Fruit fly (Drosophila melanogaster) whole organism, embryonic: ENCODE measurements around the gene CG1943.

Experiments
- Antp ChIP-seq: fragments of 200-800 bp; sonication (Bioruptor generic); optimal IDR thresholded peaks from 3 replicates; lab custom pipeline; 2016; ENCODE audit warnings: missing biosample characterization, missing genetic modification characterization
- Atf6 ChIP-seq: fragments of 200-800 bp; sonication (Bioruptor generic); IDR thresholded peaks from 2 replicates; pipeline ENCODE4 v1.3.6; 2022; ENCODE audit warnings: missing biosample characterization, missing genetic modification characterization
- B-H2 ChIP-seq: fragments of 200-800 bp; sonication (Bioruptor generic); optimal IDR thresholded peaks from 2 replicates; lab custom pipeline; 2018; ENCODE audit warnings: missing biosample characterization, mild to moderate bottlenecking, missing genetic modification characterization
- CG11560 ChIP-seq: fragments of 200-800 bp; sonication (Bioruptor generic); IDR thresholded peaks from 3 replicates; pipeline ENCODE4 v1.3.6; 2022; ENCODE audit warnings: missing biosample characterization, missing genetic modification characterization
- CG12219 ChIP-seq: fragments of 200-800 bp; sonication (Bioruptor generic); optimal IDR thresholded peaks from 3 replicates; lab custom pipeline; 2018; ENCODE audit warnings: missing biosample characterization, mild to moderate bottlenecking, missing genetic modification characterization
- CG12769 ChIP-seq: fragments of 200-800 bp; sonication (Bioruptor generic); optimal IDR thresholded peaks from 2 replicates; lab custom pipeline; 2019; ENCODE audit warnings: missing biosample characterization, mild to moderate bottlenecking, missing genetic modification characterization, moderate library complexity
- CG13287 ChIP-seq: fragments of 200-800 bp; sonication (Bioruptor generic); IDR thresholded peaks from 2 replicates; pipeline ENCODE4 v1.3.6; 2022; ENCODE audit warnings: missing biosample characterization, missing genetic modification characterization; ENCODE audit not compliant: partially characterized antibody
- CG13296 ChIP-seq: fragments of 200-800 bp; sonication (Bioruptor generic); optimal IDR thresholded peaks from 3 replicates; lab custom pipeline; 2018; ENCODE audit warnings: missing biosample characterization, mild to moderate bottlenecking, missing genetic modification characterization
- CG13624 ChIP-seq: fragments of 200-800 bp; sonication (Bioruptor generic); optimal IDR thresholded peaks from 2 replicates; lab custom pipeline; 2016; ENCODE audit warnings: missing biosample characterization, missing genetic modification characterization
- CG13894 ChIP-seq: fragments of 200-800 bp; sonication (Bioruptor generic); optimal IDR thresholded peaks from 3 replicates; lab custom pipeline; 2018; ENCODE audit warnings: missing biosample characterization, mild to moderate bottlenecking, missing genetic modification characterization, moderate library complexity
- CG15479 ChIP-seq: fragments of 200-800 bp; sonication (Bioruptor generic); optimal IDR thresholded peaks from 3 replicates; lab custom pipeline; 2019; ENCODE audit warnings: missing biosample characterization, mild to moderate bottlenecking, missing genetic modification characterization, moderate library complexity
- CG17328 ChIP-seq: fragments of 200-800 bp; sonication (Bioruptor generic); IDR thresholded peaks from 2 replicates; pipeline ENCODE4 v1.3.6; 2022; ENCODE audit warnings: missing biosample characterization, missing genetic modification characterization
- CG2129 ChIP-seq: fragments of 200-800 bp; sonication (Bioruptor generic); IDR thresholded peaks from 2 replicates; pipeline ENCODE4 v1.3.6; 2022; ENCODE audit warnings: missing biosample characterization, missing genetic modification characterization; ENCODE audit not compliant: partially characterized antibody
- CG2199 ChIP-seq: fragments of 200-800 bp; sonication (Bioruptor generic); IDR thresholded peaks from 3 replicates; pipeline ENCODE4 v1.3.6; 2022; ENCODE audit warnings: missing biosample characterization, missing genetic modification characterization
- CG31388 ChIP-seq: fragments of 200-800 bp; sonication (Bioruptor generic); optimal IDR thresholded peaks from 2 replicates; lab custom pipeline; 2016; ENCODE audit warnings: missing biosample characterization, missing genetic modification characterization
- CG5245 ChIP-seq: fragments of 200-800 bp; sonication (Bioruptor generic); optimal IDR thresholded peaks from 3 replicates; lab custom pipeline; 2016; ENCODE audit warnings: missing biosample characterization, missing genetic modification characterization
- CG5953 ChIP-seq: fragments of 200-800 bp; sonication (Bioruptor generic); IDR thresholded peaks from 2 replicates; pipeline ENCODE4 v1.3.6; 2022; ENCODE audit warnings: missing biosample characterization, missing genetic modification characterization
- CG6254 ChIP-seq: fragments of 200-800 bp; sonication (Bioruptor generic); optimal IDR thresholded peaks from 3 replicates; lab custom pipeline; 2017; ENCODE audit warnings: mild to moderate bottlenecking, missing biosample characterization, missing genetic modification reagents, missing genetic modification characterization
- CG8388 ChIP-seq: fragments of 200-800 bp; sonication (Bioruptor generic); optimal IDR thresholded peaks from 2 replicates; lab custom pipeline; 2019; ENCODE audit warnings: missing biosample characterization, mild to moderate bottlenecking, missing genetic modification characterization, moderate library complexity
- CG8765 ChIP-seq: fragments of 200-800 bp; sonication (Bioruptor generic); IDR thresholded peaks from 2 replicates; pipeline ENCODE4 v1.3.6; 2022; ENCODE audit warnings: missing biosample characterization, missing genetic modification characterization
- Dad ChIP-seq: fragments of 200-800 bp; sonication (Bioruptor generic); optimal IDR thresholded peaks from 3 replicates; lab custom pipeline; 2016; ENCODE audit warnings: missing biosample characterization, missing genetic modification characterization
- Deaf1 ChIP-seq: fragments of 200-800 bp; optimal IDR thresholded peaks from 3 replicates; lab custom pipeline; 2019; ENCODE audit warnings: missing biosample characterization, mild to moderate bottlenecking, missing genetic modification characterization, moderate library complexity
- Fer1 ChIP-seq: fragments of 200-800 bp; sonication (Bioruptor generic); optimal IDR thresholded peaks from 2 replicates; lab custom pipeline; 2017; ENCODE audit warnings: missing biosample characterization, mild to moderate bottlenecking, missing genetic modification characterization
- H2.0 ChIP-seq: fragments of 200-800 bp; sonication (Bioruptor generic); IDR thresholded peaks from 2 replicates; pipeline ENCODE4 v1.3.6; 2022; ENCODE audit warnings: missing biosample characterization, missing genetic modification characterization
- Hmx ChIP-seq: fragments of 200-800 bp; sonication (Bioruptor generic); optimal IDR thresholded peaks from 2 replicates; lab custom pipeline; 2016; ENCODE audit warnings: missing biosample characterization, missing genetic modification characterization
- Jarid2 ChIP-seq: fragments of 200-800 bp; sonication (Bioruptor generic); optimal IDR thresholded peaks from 3 replicates; lab custom pipeline; 2017; ENCODE audit warnings: mild to moderate bottlenecking, missing biosample characterization, missing genetic modification reagents, missing genetic modification characterization
- Nf-YC ChIP-seq: fragments of 200-800 bp; optimal IDR thresholded peaks from 3 replicates; lab custom pipeline; 2019; ENCODE audit warnings: missing biosample characterization, mild to moderate bottlenecking, missing genetic modification characterization, moderate library complexity
- Rfx ChIP-seq: fragments of 200-800 bp; sonication (Bioruptor generic); IDR thresholded peaks from 2 replicates; pipeline ENCODE4 v1.3.6; 2022; ENCODE audit warnings: missing biosample characterization, missing genetic modification characterization
- YL-1 ChIP-seq: fragments of 200-800 bp; sonication (Bioruptor generic); optimal IDR thresholded peaks from 3 replicates; lab custom pipeline; 2017; ENCODE audit warnings: missing biosample characterization, mild to moderate bottlenecking, missing genetic modification characterization
- ash1 ChIP-seq: fragments of 200-800 bp; sonication (Bioruptor generic); optimal IDR thresholded peaks from 2 replicates; lab custom pipeline; 2018; ENCODE audit warnings: missing biosample characterization, mild to moderate bottlenecking, missing genetic modification characterization
- cato ChIP-seq: fragments of 200-800 bp; sonication (Bioruptor generic); optimal IDR thresholded peaks from 2 replicates; lab custom pipeline; 2016; ENCODE audit warnings: missing biosample characterization, missing genetic modification characterization, borderline replicate concordance
- chinmo ChIP-seq: fragments of 200-800 bp; sonication (Bioruptor generic); IDR thresholded peaks from 4 replicates; pipeline ENCODE4 v1.3.6; 2022; ENCODE audit warnings: missing biosample characterization, missing genetic modification characterization; ENCODE audit not compliant: partially characterized antibody
- cwo ChIP-seq: fragments of 200-800 bp; sonication (Bioruptor generic); optimal IDR thresholded peaks from 3 replicates; lab custom pipeline; 2017; ENCODE audit warnings: missing biosample characterization, missing genetic modification characterization, mild to moderate bottlenecking, moderate library complexity, missing genetic modification reagents
- emc ChIP-seq: fragments of 200-800 bp; sonication (Bioruptor generic); optimal IDR thresholded peaks from 2 replicates; lab custom pipeline; 2016; ENCODE audit warnings: missing biosample characterization, missing genetic modification characterization
- ewg ChIP-seq: fragments of 200-800 bp; sonication (Bioruptor generic); optimal IDR thresholded peaks from 3 replicates; lab custom pipeline; 2017; ENCODE audit warnings: mild to moderate bottlenecking, missing biosample characterization, missing genetic modification reagents, missing genetic modification characterization
- ftz-f1 ChIP-seq: fragments of 200-800 bp; sonication (Bioruptor generic); optimal IDR thresholded peaks from 2 replicates; lab custom pipeline; 2016; ENCODE audit warnings: missing biosample characterization, missing genetic modification characterization
- gro ChIP-seq: fragments of 200-800 bp; sonication (Bioruptor generic); optimal IDR thresholded peaks from 2 replicates; lab custom pipeline; 2016; ENCODE audit warnings: missing biosample characterization, missing genetic modification characterization
- ken ChIP-seq: fragments of 200-800 bp; sonication (Bioruptor generic); IDR thresholded peaks from 3 replicates; pipeline ENCODE4 v1.3.6; 2022; ENCODE audit warnings: missing biosample characterization, missing genetic modification characterization
- pfk ChIP-seq: fragments of 200-800 bp; sonication (Bioruptor generic); optimal IDR thresholded peaks from 2 replicates; lab custom pipeline; 2018; ENCODE audit warnings: missing biosample characterization, mild to moderate bottlenecking, missing genetic modification characterization, moderate library complexity
- pros ChIP-seq: fragments of 200-800 bp; sonication (Bioruptor generic); optimal IDR thresholded peaks from 3 replicates; lab custom pipeline; 2019; ENCODE audit warnings: missing biosample characterization, mild to moderate bottlenecking, missing genetic modification characterization, moderate library complexity
- ro ChIP-seq: fragments of 200-800 bp; sonication (Bioruptor generic); IDR thresholded peaks from 2 replicates; pipeline ENCODE4 v1.3.6; 2022; ENCODE audit warnings: missing biosample characterization, missing genetic modification characterization
- row ChIP-seq: fragments of 200-800 bp; sonication (Bioruptor generic); IDR thresholded peaks from 3 replicates; pipeline ENCODE4 v1.3.6; 2022; ENCODE audit warnings: missing biosample characterization, missing genetic modification characterization
- sc ChIP-seq, 3 experiments: fragments of >200 bp in 2 of 3; fragments of 200-800 bp in 1 of 3; sonication (Bioruptor generic) in 1 of 3; optimal IDR thresholded peaks; 2 replicates in 2 of 3; 3 replicates in 1 of 3; lab custom pipeline; 2017; ENCODE audit warnings: mild to moderate bottlenecking in 1 of 3, missing biosample characterization in 1 of 3, missing genetic modification characterization in 1 of 3, missing genetic modification reagents in 1 of 3
- seq ChIP-seq: fragments of 200-800 bp; sonication (Bioruptor generic); IDR thresholded peaks from 2 replicates; pipeline ENCODE4 v1.3.6; 2022; ENCODE audit warnings: missing biosample characterization, missing genetic modification characterization
- so ChIP-seq: fragments of 200-800 bp; sonication (Bioruptor generic); IDR thresholded peaks from 3 replicates; pipeline ENCODE4 v1.3.6; 2022; ENCODE audit warnings: missing biosample characterization, missing genetic modification characterization
- sob ChIP-seq: fragments of 200-800 bp; sonication (Bioruptor generic); IDR thresholded peaks from 2 replicates; pipeline ENCODE4 v1.3.6; 2022; ENCODE audit warnings: missing biosample characterization, missing genetic modification characterization
- sug ChIP-seq: fragments of 200-800 bp; optimal IDR thresholded peaks from 2 replicates; lab custom pipeline; 2019; ENCODE audit warnings: missing biosample characterization, mild to moderate bottlenecking, missing genetic modification characterization, moderate library complexity
- tin ChIP-seq: fragments of 200-800 bp; sonication (Bioruptor generic); optimal IDR thresholded peaks from 3 replicates; lab custom pipeline; 2016; ENCODE audit warnings: missing biosample characterization, missing genetic modification characterization
- tx ChIP-seq: fragments of 200-800 bp; sonication (Bioruptor generic); optimal IDR thresholded peaks from 2 replicates; lab custom pipeline; 2016; ENCODE audit warnings: missing biosample characterization, missing genetic modification characterization
- vnd ChIP-seq: fragments of 200-800 bp; sonication (Bioruptor generic); IDR thresholded peaks from 3 replicates; pipeline ENCODE4 v1.3.6; 2022; ENCODE audit warnings: missing biosample characterization, missing genetic modification characterization; ENCODE audit not compliant: partially characterized antibody
- z ChIP-seq: fragments of 200-800 bp; sonication (Bioruptor generic); IDR thresholded peaks from 3 replicates; pipeline ENCODE4 v1.3.6; 2022; ENCODE audit warnings: missing biosample characterization, missing genetic modification characterization

CG1943 gene

dm6 chr3R:7090337-7090830 is 15.7 kb downstream of the CG1943 start (continued):
- peak; percentile 31 for TF ChIP-seq CG13894
- peak; percentile 37 for TF ChIP-seq Fer1 (GFP tag; lab: Kevin White, UChicago)
- peak; percentile 36 for TF ChIP-seq pros
- TF ChIP-seq CG13624: peak; percentile 33
- TF ChIP-seq row (GFP tag; lab: Robert Waterston, UW): 0 out of 3 replicates have a peak, but pooled peaks have one; percentile 6
- no peak for TF ChIP-seq H2.0 (GFP tag; lab: Robert Waterston, UW)
- no peak for TF ChIP-seq Hmx (GFP tag; lab: Kevin White, UChicago)
- TF ChIP-seq CG8388 (GFP tag; lab: Kevin White, UChicago): no peak
- TF ChIP-seq Deaf1 (tag; lab: Kevin White, UChicago): peak; percentile 97
- no peak for TF ChIP-seq vnd
- TF ChIP-seq seq (GFP tag; lab: Robert Waterston, UW): 0 out of 2 replicates have a peak, but pooled peaks have one; percentile 5
- TF ChIP-seq ash1 (GFP tag; lab: Kevin White, UChicago): peak; percentile 33
- TF ChIP-seq chinmo (GFP tag; lab: Robert Waterston, UW): 0 out of 4 replicates have a peak, but pooled peaks have one; percentile 83
- TF ChIP-seq Jarid2 (GFP tag; lab: Kevin White, UChicago): no peak
- peak; percentile 90 for TF ChIP-seq z (GFP tag; lab: Robert Waterston, UW)
- TF ChIP-seq CG8765 (GFP tag; lab: Robert Waterston, UW): no peak
- TF ChIP-seq cwo (GFP tag; lab: Kevin White, UChicago): peak; percentile 33
- 0 out of 2 replicates have a peak, but pooled peaks have one; percentile 7 for TF ChIP-seq Atf6 (GFP tag; lab: Robert Waterston, UW)
- peak; percentile 16 for TF ChIP-seq gro (GFP tag; lab: Kevin White, UChicago)
- TF ChIP-seq CG13287 (GFP tag; lab: Robert Waterston, UW): peak; percentile 21; the same call in 1 of the 2 replicates
- TF ChIP-seq Rfx: peak; percentile 23; the same call in 1 of the 2 replicates
- TF ChIP-seq CG17328 (GFP tag; lab: Robert Waterston, UW): no peak
- TF ChIP-seq CG13296 (GFP tag; lab: Kevin White, UChicago): peak; percentile 3
- TF ChIP-seq sug (tag; lab: Kevin White, UChicago): peak; percentile 40
- TF ChIP-seq CG12769: no peak
- TF ChIP-seq B-H2 (GFP tag; lab: Kevin White, UChicago): peak; percentile 25
- TF ChIP-seq ftz-f1 (GFP tag; lab: Kevin White, UChicago): peak; percentile 69
- 0 out of 2 replicates have a peak, but pooled peaks have one; percentile 15 for TF ChIP-seq sob (GFP tag; lab: Robert Waterston, UW)
- TF ChIP-seq tx (GFP tag; lab: Kevin White, UChicago): no peak
- no peak for TF ChIP-seq ken (GFP tag; lab: Robert Waterston, UW)
- TF ChIP-seq CG11560 (tag; lab: Robert Waterston, UW): no peak
- TF ChIP-seq Antp (GFP tag; lab: Kevin White, UChicago): no peak
- TF ChIP-seq emc (GFP tag; lab: Kevin White, UChicago): no peak
- TF ChIP-seq ewg: peak; percentile 59
- peak; percentile 81 for TF ChIP-seq CG15479
- TF ChIP-seq CG2199 (GFP tag; lab: Robert Waterston, UW): peak; percentile 61; the same call in 1 of the 3 replicates
- no peak for TF ChIP-seq Nf-YC (tag; lab: Kevin White, UChicago)
- no peak for TF ChIP-seq CG12219
- TF ChIP-seq cato (GFP tag; lab: Kevin White, UChicago): no peak

dm6 chr3R:7091904-7092303 is 17.2 kb downstream of the CG1943 start:
- TF ChIP-seq tin (GFP tag; lab: Kevin White, UChicago): no peak
- no peak for TF ChIP-seq so
- TF ChIP-seq CG5953: no peak
- TF ChIP-seq CG6254 (GFP tag; lab: Kevin White, UChicago): no peak
- TF ChIP-seq YL-1 (GFP tag; lab: Kevin White, UChicago): peak; percentile 56
- TF ChIP-seq ro (GFP tag; lab: Robert Waterston, UW): no peak
- TF ChIP-seq sc (optimal IDR thresholded peaks at IDR 0.05; lab: Kevin White, UChicago): no peak
- TF ChIP-seq sc (GFP tag; optimal IDR thresholded peaks at IDR 0.05; lab: Kevin White, UChicago): no peak
- no peak for TF ChIP-seq CG5245 (GFP tag; lab: Kevin White, UChicago)
- TF ChIP-seq CG31388 (GFP tag; lab: Kevin White, UChicago): no peak
- TF ChIP-seq CG2129 (GFP tag; lab: Robert Waterston, UW): no peak
- TF ChIP-seq pfk: no peak
- peak; percentile 7 for TF ChIP-seq Dad (GFP tag; lab: Kevin White, UChicago)
